Fruit fly (Drosophila melanogaster): Measurements from ENCODE around the gene CG12689.
A peak's percentile ranks its signal among the peaks of the same experiment; 100 is the strongest.

The CG12689 gene

dm6 chrX:7586031-7586430 lies at the start of gene CG12689:
TSS of gene CG12689 (minus strand) at chrX:7586131.
- TF ChIP-seq Eip78C (GFP tag) (no peak), topi (GFP tag; optimal IDR thresholded peaks at IDR 0.05) (no peak)

dm6 chrX:7633036-7633435 lies 47.1 kb upstream of the CG12689 start:
- TF ChIP-seq CG1621 (tag; optimal IDR thresholded peaks at IDR 0.05) = no peak
- peak; percentile 12 for TF ChIP-seq CG3919 (GFP tag; optimal IDR thresholded peaks at IDR 0.05)

- TF ChIP-seq dac (GFP tag; optimal IDR thresholded peaks at IDR 0.05) (no peak), Eip93F (GFP tag; optimal IDR thresholded peaks at IDR 0.05) (no peak), Eip78C (GFP tag) (peak; percentile 60), net (GFP tag; optimal IDR thresholded peaks at IDR 0.05) (no peak), CG1621 (tag; optimal IDR thresholded peaks at IDR 0.05) (no peak), Ets21C (GFP tag; optimal IDR thresholded peaks at IDR 0.05) (no peak), CG3919 (GFP tag; optimal IDR thresholded peaks at IDR 0.05) (no peak), fkh (GFP tag; optimal IDR thresholded peaks at IDR 0.05) (peak; percentile 44)
These were observed 45.4 kb upstream of the CG12689 start for dm6 chrX:7631359-7631758.

- TF ChIP-seq Eip93F (GFP tag; optimal IDR thresholded peaks at IDR 0.05) (no peak), CG6792 (GFP tag; optimal IDR thresholded peaks at IDR 0.05) (no peak), dac (GFP tag; optimal IDR thresholded peaks at IDR 0.05) (no peak), Sox14 (GFP tag; optimal IDR thresholded peaks at IDR 0.05) (no peak), Ets96B (tag; optimal IDR thresholded peaks at IDR 0.05) (no peak)
These were observed 43.9 kb upstream of the CG12689 start for dm6 chrX:7629873-7630272.

dm6 chrX:7628826-7629576 lies 43.1 kb upstream of the CG12689 start:
- no peak for TF ChIP-seq Sox15 (GFP tag; optimal IDR thresholded peaks at IDR 0.05)
- no peak for TF ChIP-seq topi (GFP tag; optimal IDR thresholded peaks at IDR 0.05)
- TF ChIP-seq acj6 (GFP tag; optimal IDR thresholded peaks at IDR 0.05) = no peak
- no peak for TF ChIP-seq Ets96B (tag; optimal IDR thresholded peaks at IDR 0.05)
- TF ChIP-seq CG8632 (GFP tag; optimal IDR thresholded peaks at IDR 0.05) = no peak
- no peak for TF ChIP-seq CG4318 (GFP tag; optimal IDR thresholded peaks at IDR 0.05)
- no peak for TF ChIP-seq CG3032 (tag; optimal IDR thresholded peaks at IDR 0.05)
- TF ChIP-seq dac (GFP tag; optimal IDR thresholded peaks at IDR 0.05) = no peak
- no peak for TF ChIP-seq Eip75B (GFP tag; optimal IDR thresholded peaks at IDR 0.05)

dm6 chrX:7628344-7628743 lies 42.4 kb upstream of the CG12689 start:
- no peak for TF ChIP-seq topi (GFP tag; optimal IDR thresholded peaks at IDR 0.05)
- no peak for TF ChIP-seq lz (GFP tag; optimal IDR thresholded peaks at IDR 0.05)
- no peak for TF ChIP-seq net (GFP tag; optimal IDR thresholded peaks at IDR 0.05)
- TF ChIP-seq Lpt (GFP tag; optimal IDR thresholded peaks at IDR 0.05) = no peak
- TF ChIP-seq CG9139 (GFP tag; optimal IDR thresholded peaks at IDR 0.05) = no peak
- no peak for TF ChIP-seq spab (GFP tag; optimal IDR thresholded peaks at IDR 0.05)
- no peak for TF ChIP-seq Gug (GFP tag; IDR thresholded peaks at IDR 0.05)
- no peak for TF ChIP-seq CG15336 (GFP tag; IDR thresholded peaks at IDR 0.05)
- no peak for TF ChIP-seq CG1621 (tag; optimal IDR thresholded peaks at IDR 0.05)
- TF ChIP-seq Hr39 (GFP tag; optimal IDR thresholded peaks at IDR 0.05) = no peak
- TF ChIP-seq OdsH (GFP tag; optimal IDR thresholded peaks at IDR 0.05) = no peak
- TF ChIP-seq Eip75B (GFP tag; optimal IDR thresholded peaks at IDR 0.05) = no peak
- no peak for TF ChIP-seq CG6276 (GFP tag; optimal IDR thresholded peaks at IDR 0.05)
- no peak for TF ChIP-seq Hr38 (GFP tag; optimal IDR thresholded peaks at IDR 0.05)

dm6 chrX:7626847-7627497 lies 41.0 kb upstream of the CG12689 start:
- TF ChIP-seq svp (GFP tag) (peak; percentile 86), CG6854 (GFP tag; optimal IDR thresholded peaks at IDR 0.05) (no peak), achi (GFP tag; optimal IDR thresholded peaks at IDR 0.05) (no peak), Hr39 (GFP tag; optimal IDR thresholded peaks at IDR 0.05) (no peak), Sox102F (GFP tag; optimal IDR thresholded peaks at IDR 0.05) (no peak), Ets96B (tag; optimal IDR thresholded peaks at IDR 0.05) (peak; percentile 31), CG6163 (GFP tag; IDR thresholded peaks at IDR 0.05) (peak; percentile 60), fd59A (GFP tag; optimal IDR thresholded peaks at IDR 0.05) (peak; percentile 8), Hr38 (GFP tag; optimal IDR thresholded peaks at IDR 0.05) (no peak), CG8319 (GFP tag; optimal IDR thresholded peaks at IDR 0.05) (no peak), CG3032 (tag; optimal IDR thresholded peaks at IDR 0.05) (peak; percentile 14), CG11762 (GFP tag; optimal IDR thresholded peaks at IDR 0.05; ENCODE audit: insufficient read depth) (no peak), acj6 (GFP tag; optimal IDR thresholded peaks at IDR 0.05) (no peak), CG9139 (GFP tag; optimal IDR thresholded peaks at IDR 0.05) (peak; percentile 24), CG10631 (GFP tag; optimal IDR thresholded peaks at IDR 0.05) (no peak), CG32006 (GFP tag; optimal IDR thresholded peaks at IDR 0.05) (peak; percentile 43)
